Worm (Caenorhabditis elegans) whole organism, early embryonic: ENCODE results near the gene ccch-3.

Source experiments
- ama-1 ChIP-seq: fragments of 150-350 bp; optimal IDR thresholded peaks from 2 replicates; lab custom pipeline; 2014
- ceh-36 ChIP-seq: sonication (generic microtip); optimal IDR thresholded peaks from 2 replicates; lab custom pipeline; 2016; ENCODE audit warnings: missing genetic modification characterization, inconsistent platforms, missing compliant biosample characterization
- ets-7 ChIP-seq: sonication (generic microtip); optimal IDR thresholded peaks from 2 replicates; lab custom pipeline; 2016; ENCODE audit warnings: missing genotype, missing genetic modification characterization, missing compliant biosample characterization
- flt-1 ChIP-seq: fragments of 200-800 bp; sonication (Bioruptor generic); IDR thresholded peaks from 2 replicates; pipeline ENCODE4 v1.3.6; 2022; ENCODE audit warnings: missing genetic modification characterization, missing compliant biosample characterization
- hmbx-1 ChIP-seq: sonication (generic microtip); optimal IDR thresholded peaks from 2 replicates; lab custom pipeline; 2016; ENCODE audit warnings: mild to moderate bottlenecking, missing genetic modification characterization, missing compliant biosample characterization
- hmg-4 ChIP-seq: fragments of 200-800 bp; sonication (Bioruptor generic); optimal IDR thresholded peaks from 2 replicates; lab custom pipeline; 2018; ENCODE audit warnings: mild to moderate bottlenecking, missing genetic modification characterization, missing compliant biosample characterization

ce11 chrV:12640384-12640783, 19.1 kb downstream of the ccch-3 start, which contains the start of gene gpa-8:
- TF ChIP-seq ets-7 (tag; lab: Kevin White, UChicago) (no peak), ama-1 (lab: Kevin White, UChicago) (no peak), hmg-4 (GFP tag; lab: Kevin White, UChicago) (no peak), ceh-36 (tag; lab: Kevin White, UChicago) (no peak), hmbx-1 (tag; lab: Kevin White, UChicago) (no peak), flt-1 (GFP tag; lab: Robert Waterston, UW) (no peak)
